Worm (Caenorhabditis elegans): ENCODE results near the gene cox-6A.

Gene cox-6A

ce11 chrIII:5083304-5083703 is 1.8 kb downstream of the cox-6A start:
- no peak for TF ChIP-seq ces-1 (GFP tag; optimal IDR thresholded peaks at IDR 0.05)
- no peak for TF ChIP-seq lin-13 (tag; optimal IDR thresholded peaks at IDR 0.05)
- no peak for TF ChIP-seq pha-4 (tag; optimal IDR thresholded peaks at IDR 0.05)

ce11 chrIII:5085529-5085928 is 4.0 kb downstream of the cox-6A start, which contains the start of gene cah-1:
Gene cah-1, minus strand, starts transcription at chrIII:5085629.
- TF ChIP-seq ces-1 (GFP tag; optimal IDR thresholded peaks at IDR 0.05) (peak; percentile 0), mep-1 (tag; optimal IDR thresholded peaks at IDR 0.05) (no peak)

DNA sequence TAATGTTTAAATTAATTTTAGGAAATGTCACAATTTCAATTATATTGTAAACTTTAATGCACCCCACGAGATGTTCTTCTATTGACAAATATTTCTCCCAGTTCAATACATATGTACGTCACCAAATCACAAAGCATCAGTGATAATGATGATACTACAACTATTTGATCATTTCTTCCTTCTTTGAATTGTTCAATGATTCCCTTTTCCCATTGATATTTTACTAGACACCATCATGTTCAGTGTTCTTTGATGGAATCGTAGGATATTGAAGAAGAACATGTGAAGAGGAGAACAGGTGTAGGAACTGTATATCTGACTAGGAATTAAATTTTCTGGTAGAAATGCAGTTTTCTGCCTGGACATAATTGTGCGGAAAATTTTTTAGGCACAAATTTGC is 8.0 kb downstream of the cox-6A start:
- TF ChIP-seq pha-4 (tag; optimal IDR thresholded peaks at IDR 0.05) (no peak), ceh-43 (GFP tag; optimal IDR thresholded peaks at IDR 0.05) (no peak), nhr-2 (tag; optimal IDR thresholded peaks at IDR 0.05) (no peak)

- TF ChIP-seq sptf-1 (tag; optimal IDR thresholded peaks at IDR 0.05) (no peak), pha-4 (tag; optimal IDR thresholded peaks at IDR 0.05) (no peak), ztf-11 (tag; optimal IDR thresholded peaks at IDR 0.05) (no peak), zip-8 (tag; optimal IDR thresholded peaks at IDR 0.05) (no peak), flh-1 (GFP tag; optimal IDR thresholded peaks at IDR 0.05) (no peak)
Observed at ce11 chrIII:5092345-5092744, 10.8 kb downstream of the cox-6A start.

- TF ChIP-seq lin-32 (GFP tag; optimal IDR thresholded peaks at IDR 0.05) (no peak), nhr-2 (tag; optimal IDR thresholded peaks at IDR 0.05) (no peak), nhr-237 (tag; optimal IDR thresholded peaks at IDR 0.05) (no peak), ces-1 (GFP tag; optimal IDR thresholded peaks at IDR 0.05) (no peak), elt-1 (tag; optimal IDR thresholded peaks at IDR 0.05; ENCODE audit: borderline replicate concordance, insufficient read depth) (no peak), ceh-43 (GFP tag; optimal IDR thresholded peaks at IDR 0.05) (no peak), zip-8 (tag; optimal IDR thresholded peaks at IDR 0.05) (no peak), ham-2 (GFP tag; optimal IDR thresholded peaks at IDR 0.05) (no peak), cnd-1 (tag; optimal IDR thresholded peaks at IDR 0.05) (no peak), hlh-1 (tag; optimal IDR thresholded peaks at IDR 0.05) (no peak), lsy-2 (tag; optimal IDR thresholded peaks at IDR 0.05) (no peak)
Observed at ce11 chrIII:5094506-5094905, 13.0 kb downstream of the cox-6A start, which contains the start of gene F54D8.10. Gene F54D8.10, plus strand, starts transcription at chrIII:5094806.

DNA sequence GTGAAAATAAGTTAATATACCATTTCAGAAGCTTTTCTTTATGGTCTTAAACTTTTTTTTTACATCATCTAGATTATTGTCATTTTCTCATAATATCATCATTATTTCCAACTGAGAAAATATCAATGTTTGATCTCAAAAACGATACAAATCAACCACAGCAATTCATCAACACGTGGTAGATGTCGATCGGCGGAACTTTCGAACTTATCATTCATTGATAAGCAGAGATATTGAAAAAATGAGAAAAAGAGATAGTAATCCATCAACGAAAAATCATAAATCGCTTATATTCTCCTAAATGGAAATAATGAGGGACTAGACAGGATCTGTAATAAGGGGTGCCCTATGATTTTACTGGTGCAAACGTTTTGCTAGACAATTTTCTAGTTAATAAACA is 15.2 kb downstream of the cox-6A start:
- TF ChIP-seq ces-1 (GFP tag; optimal IDR thresholded peaks at IDR 0.05): no peak

DNA sequence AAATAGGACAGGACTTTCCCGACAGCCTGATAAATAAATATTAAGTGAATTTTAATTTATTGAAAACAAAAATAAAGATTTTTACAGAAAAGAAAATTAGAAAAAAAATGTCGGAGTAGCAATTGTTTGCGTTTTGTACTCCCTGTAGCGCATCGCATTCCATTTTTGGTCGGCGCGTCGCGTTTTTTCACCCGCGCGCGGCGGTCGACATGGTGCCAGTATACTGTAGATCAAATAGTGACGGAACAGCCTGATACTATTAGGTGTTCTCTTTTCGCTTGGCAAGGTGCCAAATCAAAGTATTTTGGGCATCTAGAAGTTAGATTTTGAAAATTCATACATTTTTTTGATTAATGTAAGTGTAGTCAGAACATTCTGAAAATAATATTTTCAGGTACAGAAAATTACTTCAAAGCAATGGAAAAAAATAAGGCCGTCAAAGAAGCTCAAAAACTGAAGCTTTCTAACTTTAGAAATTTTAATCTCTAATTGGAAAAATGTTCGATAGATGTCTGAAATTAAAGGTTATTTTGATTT is 17.3 kb downstream of the cox-6A start:
- TF ChIP-seq nhr-237 (tag; optimal IDR thresholded peaks at IDR 0.05): no peak
- TF ChIP-seq mep-1 (tag; optimal IDR thresholded peaks at IDR 0.05): no peak
- TF ChIP-seq unc-39 (tag; optimal IDR thresholded peaks at IDR 0.05): no peak
- TF ChIP-seq mab-5 (tag; optimal IDR thresholded peaks at IDR 0.05): no peak
- no peak for TF ChIP-seq unc-62 (GFP tag; optimal IDR thresholded peaks at IDR 0.05)
- TF ChIP-seq ceh-39 (tag; optimal IDR thresholded peaks at IDR 0.05): no peak
- TF ChIP-seq pha-4 (tag; optimal IDR thresholded peaks at IDR 0.05): no peak

DNA sequence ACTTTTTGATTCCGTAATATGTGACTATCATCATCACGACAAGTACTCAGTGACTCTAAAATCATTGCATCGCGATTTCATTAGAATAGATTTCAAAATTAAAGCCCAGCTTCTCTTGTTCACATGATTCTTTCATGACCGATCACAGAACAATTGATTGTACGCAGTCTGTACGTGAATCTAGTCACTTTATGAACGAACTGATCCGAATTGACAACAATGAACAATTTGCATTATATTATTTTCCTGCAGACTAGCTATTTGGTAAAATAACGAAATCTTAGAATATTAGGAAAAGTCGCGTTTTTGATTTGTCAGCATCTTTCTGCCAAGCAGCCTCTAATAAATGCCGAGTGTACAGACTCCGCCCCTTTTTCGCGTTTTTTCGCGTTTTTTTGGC is 18.0 kb downstream of the cox-6A start:
- TF ChIP-seq M03D4.4 (tag; optimal IDR thresholded peaks at IDR 0.05): no peak
- no peak for TF ChIP-seq lsy-2 (tag; optimal IDR thresholded peaks at IDR 0.05)
- no peak for TF ChIP-seq tbx-8 (GFP tag; optimal IDR thresholded peaks at IDR 0.05)

DNA sequence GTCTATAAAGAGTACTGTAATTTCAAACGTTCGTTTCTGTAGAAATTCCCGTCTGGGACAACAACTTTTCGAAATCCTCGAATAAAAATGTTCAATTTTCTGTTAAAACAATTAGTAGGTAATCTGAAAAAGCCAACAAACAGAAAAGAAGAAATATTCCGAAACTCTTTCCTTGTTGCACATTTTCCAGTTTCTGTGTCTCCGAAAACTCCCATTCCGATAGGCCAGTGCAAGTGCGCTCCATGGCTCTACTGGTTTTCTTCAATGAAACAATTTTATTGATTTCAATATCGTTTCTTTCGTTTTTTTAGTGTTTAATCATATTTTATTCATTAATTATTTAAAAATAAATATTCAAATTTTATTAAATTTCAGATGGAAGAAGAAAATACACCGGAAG is 21.1 kb downstream of the cox-6A start, which contains the start of gene F54D8.6:
Gene F54D8.6, plus strand, starts transcription at position 370 of the 400 bp plus-strand sequence.
- peak; percentile 60 for TF ChIP-seq ces-1 (GFP tag; optimal IDR thresholded peaks at IDR 0.05)
- no peak for TF ChIP-seq M03D4.4 (tag; optimal IDR thresholded peaks at IDR 0.05)
- no peak for TF ChIP-seq elt-3 (tag; optimal IDR thresholded peaks at IDR 0.05)
- TF ChIP-seq ceh-43 (GFP tag; optimal IDR thresholded peaks at IDR 0.05): no peak
- peak; percentile 1 for TF ChIP-seq sptf-1 (tag; optimal IDR thresholded peaks at IDR 0.05)
- no peak for TF ChIP-seq cnd-1 (tag; optimal IDR thresholded peaks at IDR 0.05)
- TF ChIP-seq pha-4 (tag; optimal IDR thresholded peaks at IDR 0.05): peak; percentile 28
- no peak for TF ChIP-seq nhr-28 (tag; optimal IDR thresholded peaks at IDR 0.05)
- TF ChIP-seq hlh-1 (tag; optimal IDR thresholded peaks at IDR 0.05): no peak
- TF ChIP-seq mep-1 (tag; optimal IDR thresholded peaks at IDR 0.05): peak; percentile 13
- TF ChIP-seq nhr-237 (tag; optimal IDR thresholded peaks at IDR 0.05): peak; percentile 24
- peak; percentile 49 for TF ChIP-seq ceh-39 (tag; optimal IDR thresholded peaks at IDR 0.05)
- TF ChIP-seq lsy-2 (tag; optimal IDR thresholded peaks at IDR 0.05): peak; percentile 72

Measured in whole organism, mixed stage, embryonic.